Fruit fly (Drosophila melanogaster): Measurements from ENCODE around the gene CG16888.

Gene CG16888

DNA sequence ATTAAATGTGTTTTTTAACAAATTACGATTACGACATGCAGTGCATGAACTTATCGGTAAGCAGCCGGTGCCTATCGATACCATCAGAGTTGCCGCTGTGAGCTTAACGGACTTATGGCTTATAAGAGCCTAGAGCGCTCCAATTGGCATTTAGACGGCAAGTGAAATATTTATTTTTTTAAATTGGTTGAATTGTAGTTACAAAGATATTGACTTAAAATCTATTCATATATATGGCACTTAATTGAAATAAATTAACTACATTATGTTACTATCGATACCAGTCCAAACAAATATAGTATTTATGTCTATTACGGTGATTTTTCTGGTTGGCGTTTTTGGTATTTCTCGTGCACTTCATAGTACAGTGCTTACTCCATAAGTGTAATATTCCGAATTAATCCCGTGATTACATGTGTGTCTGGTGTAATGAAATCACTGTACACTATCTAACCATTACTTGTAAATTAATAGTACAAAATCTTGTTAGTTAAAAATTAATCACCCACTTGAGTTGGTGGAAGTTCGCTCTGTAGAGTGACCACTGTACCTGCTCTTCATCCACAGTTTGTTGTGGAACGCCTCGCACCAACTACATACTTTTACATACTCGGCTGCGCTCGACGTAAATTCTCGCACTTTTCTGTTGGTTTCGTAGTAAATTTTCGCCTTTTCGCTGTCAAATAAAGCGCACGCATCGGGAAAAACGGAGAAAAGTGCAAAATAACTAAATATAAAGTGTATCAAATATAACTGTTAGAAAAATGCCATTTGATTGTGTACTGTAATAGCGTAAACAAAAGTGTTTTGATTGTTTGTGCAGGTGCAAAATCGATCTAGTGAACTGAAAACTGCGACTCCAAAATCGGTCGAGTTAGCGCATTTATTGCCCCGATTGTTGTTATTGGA is 22.2 kb upstream of the CG16888 start, which contains the start of the genes mRpS23 and CenG1A (continued):
- TF ChIP-seq zen (tag; optimal IDR thresholded peaks at IDR 0.05) = peak; percentile 100
- TF ChIP-seq stwl (tag; optimal IDR thresholded peaks at IDR 0.05) = peak; percentile 94
- TF ChIP-seq sqz (GFP tag; optimal IDR thresholded peaks at IDR 0.05) = peak; percentile 99
- peak; percentile 80 for TF ChIP-seq CG15479 (GFP tag; optimal IDR thresholded peaks at IDR 0.05)
- peak; percentile 100 for TF ChIP-seq CG5245 (GFP tag; optimal IDR thresholded peaks at IDR 0.05)
- no peak for TF ChIP-seq corto (GFP tag; optimal IDR thresholded peaks at IDR 0.05)
- TF ChIP-seq bigmax (GFP tag; optimal IDR thresholded peaks at IDR 0.05) = peak; percentile 89
- TF ChIP-seq pho (GFP tag; optimal IDR thresholded peaks at IDR 0.05) = peak; percentile 100
- TF ChIP-seq luna (GFP tag; optimal IDR thresholded peaks at IDR 0.05) = peak; percentile 99
- TF ChIP-seq Lpt (GFP tag; optimal IDR thresholded peaks at IDR 0.05) = no peak
- peak; percentile 100 for TF ChIP-seq CG8924 (tag; optimal IDR thresholded peaks at IDR 0.05)
- TF ChIP-seq CG11085 (GFP tag; IDR thresholded peaks at IDR 0.05) = peak; percentile 99
- peak; percentile 100 for TF ChIP-seq CG11695 (GFP tag; IDR thresholded peaks at IDR 0.05)
- TF ChIP-seq her (GFP tag; optimal IDR thresholded peaks at IDR 0.05) = peak; percentile 98
- peak; percentile 100 for TF ChIP-seq Rx (GFP tag; IDR thresholded peaks at IDR 0.05)
- TF ChIP-seq zfh2 (GFP tag; optimal IDR thresholded peaks at IDR 0.05) = peak; percentile 100
- peak; percentile 100 for TF ChIP-seq Hr3 (GFP tag; optimal IDR thresholded peaks at IDR 0.05)
- TF ChIP-seq unc-4 (GFP tag; IDR thresholded peaks at IDR 0.05; ENCODE audit: partially characterized antibody) = peak; percentile 82
- TF ChIP-seq CG11456 (GFP tag; IDR thresholded peaks at IDR 0.05) = peak; percentile 100
- TF ChIP-seq CG14441 (GFP tag; IDR thresholded peaks at IDR 0.05) = peak; percentile 100
- TF ChIP-seq CG16779 (GFP tag; IDR thresholded peaks at IDR 0.05) = peak; percentile 100
- TF ChIP-seq gfzf (GFP tag; optimal IDR thresholded peaks at IDR 0.05) = peak; percentile 84
- TF ChIP-seq ara (GFP tag; IDR thresholded peaks at IDR 0.05) = peak; percentile 100
- TF ChIP-seq Rfx (GFP tag; IDR thresholded peaks at IDR 0.05) = peak; percentile 100
- TF ChIP-seq chinmo (GFP tag; IDR thresholded peaks at IDR 0.05; ENCODE audit: partially characterized antibody) = 0 out of 4 replicates have a peak, but pooled peaks have one; percentile 36
- peak; percentile 99 for TF ChIP-seq phol (tag; optimal IDR thresholded peaks at IDR 0.05)
- TF ChIP-seq CG1603 (tag; optimal IDR thresholded peaks at IDR 0.05) = peak; percentile 99
- no peak for TF ChIP-seq prd (optimal IDR thresholded peaks at IDR 0.05)
- TF ChIP-seq prd (GFP tag; IDR thresholded peaks at IDR 0.05) = peak; percentile 100
- TF ChIP-seq danr (GFP tag; IDR thresholded peaks at IDR 0.05) = peak; percentile 99
- TF ChIP-seq CG10543 (GFP tag; optimal IDR thresholded peaks at IDR 0.05) = peak; percentile 99
- TF ChIP-seq CG32772 (GFP tag; IDR thresholded peaks at IDR 0.05) = peak; percentile 100
- peak; percentile 100 for TF ChIP-seq E2f1 (GFP tag; IDR thresholded peaks at IDR 0.05)
- TF ChIP-seq CG11504 (tag; optimal IDR thresholded peaks at IDR 0.05) = peak; percentile 99
- TF ChIP-seq Mad (GFP tag; optimal IDR thresholded peaks at IDR 0.05) = peak; percentile 100
- TF ChIP-seq CG1529 (GFP tag; optimal IDR thresholded peaks at IDR 0.05) = peak; percentile 100
- TF ChIP-seq ttk (GFP tag; IDR thresholded peaks at IDR 0.05) = peak; percentile 100
- peak; percentile 96 for TF ChIP-seq Myb (GFP tag; optimal IDR thresholded peaks at IDR 0.05)
- peak; percentile 96 for TF ChIP-seq CG15514 (GFP tag; optimal IDR thresholded peaks at IDR 0.05)
- peak; percentile 100 for TF ChIP-seq CG4617 (GFP tag; optimal IDR thresholded peaks at IDR 0.05; ENCODE audit: borderline replicate concordance)
- TF ChIP-seq pzg (GFP tag; optimal IDR thresholded peaks at IDR 0.05) = peak; percentile 88
- peak; percentile 100 for TF ChIP-seq mirr (GFP tag; optimal IDR thresholded peaks at IDR 0.05)
- TF ChIP-seq CG8388 (GFP tag; optimal IDR thresholded peaks at IDR 0.05) = peak; percentile 100
- TF ChIP-seq CG2875 (GFP tag; optimal IDR thresholded peaks at IDR 0.05) = peak; percentile 100
- TF ChIP-seq btn (GFP tag; optimal IDR thresholded peaks at IDR 0.05) = peak; percentile 99
- TF ChIP-seq CG8944 (GFP tag; optimal IDR thresholded peaks at IDR 0.05) = peak; percentile 100
- TF ChIP-seq peb (GFP tag; IDR thresholded peaks at IDR 0.05) = peak; percentile 100
- TF ChIP-seq sima (GFP tag; optimal IDR thresholded peaks at IDR 0.05) = peak; percentile 98
- TF ChIP-seq nerfin-1 (tag; optimal IDR thresholded peaks at IDR 0.05) = peak; percentile 100

Measured in whole organism, embryonic.